Fruit fly (Drosophila melanogaster): Measurements from ENCODE around the gene ND-15.

dm6 chr2L:195668-196067 is 81.1 kb downstream of the ND-15 start:
- TF ChIP-seq CG32121 (GFP tag; IDR thresholded peaks at IDR 0.05) (no peak), CG14655 (GFP tag; optimal IDR thresholded peaks at IDR 0.05) (no peak), CG13204 (GFP tag; optimal IDR thresholded peaks at IDR 0.05) (no peak), EcR (GFP tag; optimal IDR thresholded peaks at IDR 0.05) (no peak), CG4496 (GFP tag; IDR thresholded peaks at IDR 0.05) (no peak), CG17806 (tag; optimal IDR thresholded peaks at IDR 0.05) (no peak), CG12605 (GFP tag; IDR thresholded peaks at IDR 0.05) (no peak), fd96Ca (GFP tag; IDR thresholded peaks at IDR 0.05) (no peak), CG10348 (GFP tag; IDR thresholded peaks at IDR 0.05) (no peak), CG9948 (tag; optimal IDR thresholded peaks at IDR 0.05) (no peak), CG15710 (tag; optimal IDR thresholded peaks at IDR 0.05) (no peak), CG34367 (tag; optimal IDR thresholded peaks at IDR 0.05) (no peak)

All from whole organism, pupa.